Worm (Caenorhabditis elegans): ENCODE results near the gene cpt-6.

ce11 chrV:6518225-6518396, 24.4 kb upstream of the cpt-6 start, which contains the start of gene F46E10.3:
- TF ChIP-seq lin-35 (GFP tag; optimal IDR thresholded peaks at IDR 0.05) (no peak), F39B2.1 (GFP tag; IDR thresholded peaks at IDR 0.05) (no peak), ama-1 (optimal IDR thresholded peaks at IDR 0.05) (no peak), ama-1 (GFP tag; optimal IDR thresholded peaks at IDR 0.05) (no peak)
